Worm (Caenorhabditis elegans) whole organism, early embryonic: ENCODE measurements around the gene srd-15.

Experiments used
- ama-1 ChIP-seq: fragments of 150-350 bp; optimal IDR thresholded peaks from 2 replicates; lab custom pipeline; 2014
- ceh-36 ChIP-seq: sonication (generic microtip); optimal IDR thresholded peaks from 2 replicates; lab custom pipeline; 2016; ENCODE audit warnings: missing genetic modification characterization, inconsistent platforms, missing compliant biosample characterization
- pes-1 ChIP-seq: fragments of 200-800 bp; sonication (Bioruptor generic); IDR thresholded peaks from 2 replicates; pipeline ENCODE4 v1.3.6; 2022; ENCODE audit warnings: missing genetic modification reagents, missing genetic modification characterization, missing compliant biosample characterization
- scrt-1 ChIP-seq: fragments of 200-800 bp; sonication (Bioruptor generic); IDR thresholded peaks from 2 replicates; pipeline ENCODE4 v1.3.6; 2022; ENCODE audit warnings: missing genetic modification characterization, missing compliant biosample characterization
- tbx-37 ChIP-seq: fragments of 200-800 bp; sonication (Bioruptor generic); conservative IDR thresholded peaks from 2 replicates; pipeline ENCODE4 v1.3.6; 2022; ENCODE audit warnings: missing genetic modification reagents, missing genetic modification characterization, missing compliant biosample characterization

- TF ChIP-seq tbx-37 (GFP tag; lab: Robert Waterston, UW) = no peak
- no peak for TF ChIP-seq ama-1
- no peak for TF ChIP-seq ceh-36
- TF ChIP-seq pes-1 = no peak
- TF ChIP-seq scrt-1 (GFP tag; lab: Robert Waterston, UW) = no peak
Observed at ce11 chrV:5893015-5893414, 13.1 kb downstream of the srd-15 start, which contains the start of gene C04E6.7.
